Fruit fly (Drosophila melanogaster) whole organism, prepupa: ENCODE measurements around the gene SdhAL.

Source experiments
- CG11762 ChIP-seq: fragments of 200-800 bp; sonication (Bioruptor generic); optimal IDR thresholded peaks from 3 replicates; lab custom pipeline; 2016; ENCODE audit warnings: missing biosample characterization, missing genetic modification characterization; ENCODE audit not compliant: insufficient read depth
- CG3032 ChIP-seq: fragments of 200-800 bp; optimal IDR thresholded peaks from 2 replicates; lab custom pipeline; 2019; ENCODE audit warnings: missing biosample characterization, mild to moderate bottlenecking, missing genetic modification characterization, moderate library complexity
- CG34406 ChIP-seq: fragments of 200-800 bp; sonication (Bioruptor generic); optimal IDR thresholded peaks from 3 replicates; lab custom pipeline; 2016; ENCODE audit warnings: missing biosample characterization, missing genetic modification characterization
- CG6808 ChIP-seq: fragments of 200-800 bp; sonication (Bioruptor generic); optimal IDR thresholded peaks from 3 replicates; lab custom pipeline; 2017; ENCODE audit warnings: missing biosample characterization, missing genetic modification characterization, mild to moderate bottlenecking, moderate library complexity, missing genetic modification reagents
- CG6854 ChIP-seq: fragments of 200-800 bp; sonication (Bioruptor generic); optimal IDR thresholded peaks from 2 replicates; lab custom pipeline; 2017; ENCODE audit warnings: missing biosample characterization, mild to moderate bottlenecking, missing genetic modification characterization
- CG8632 ChIP-seq: fragments of 200-800 bp; sonication (Bioruptor generic); optimal IDR thresholded peaks from 3 replicates; lab custom pipeline; 2016; ENCODE audit warnings: missing biosample characterization, missing genetic modification characterization
- Eip75B ChIP-seq: fragments of 200-800 bp; sonication (Bioruptor generic); optimal IDR thresholded peaks from 3 replicates; lab custom pipeline; 2016; ENCODE audit warnings: missing biosample characterization, missing genetic modification characterization
- Hr38 ChIP-seq: sonication (Bioruptor generic); optimal IDR thresholded peaks from 2 replicates; lab custom pipeline; 2016; ENCODE audit warnings: missing biosample characterization, missing genetic modification characterization
- Hr39 ChIP-seq: fragments of 200-800 bp; sonication (Bioruptor generic); optimal IDR thresholded peaks from 2 replicates; lab custom pipeline; 2016; ENCODE audit warnings: missing biosample characterization, missing genetic modification characterization
- OdsH ChIP-seq: fragments of 200-800 bp; sonication (Bioruptor generic); optimal IDR thresholded peaks from 3 replicates; lab custom pipeline; 2016; ENCODE audit warnings: missing biosample characterization, missing genetic modification characterization
- dac ChIP-seq: fragments of 200-800 bp; sonication (Bioruptor generic); optimal IDR thresholded peaks from 2 replicates; lab custom pipeline; 2017; ENCODE audit warnings: missing biosample characterization, mild to moderate bottlenecking, missing genetic modification characterization
- vri ChIP-seq: fragments of 200-800 bp; sonication (Bioruptor generic); optimal IDR thresholded peaks from 3 replicates; lab custom pipeline; 2016; ENCODE audit warnings: missing biosample characterization, mild to moderate bottlenecking, missing genetic modification characterization

dm6 chr3L:11973690-11974089 lies 49.1 kb upstream of the SdhAL start, which contains the start of gene CG42397:
- no peak for TF ChIP-seq vri
- TF ChIP-seq CG3032 (tag; lab: Kevin White, UChicago): no peak
- TF ChIP-seq CG8632 (GFP tag; lab: Kevin White, UChicago): no peak
- TF ChIP-seq dac (GFP tag; lab: Kevin White, UChicago): no peak
- TF ChIP-seq CG6854 (GFP tag; lab: Kevin White, UChicago): no peak
- TF ChIP-seq Hr39 (GFP tag; lab: Kevin White, UChicago): no peak
- no peak for TF ChIP-seq CG34406 (GFP tag; lab: Kevin White, UChicago)
- TF ChIP-seq CG6808 (GFP tag; lab: Kevin White, UChicago): no peak
- TF ChIP-seq Eip75B: no peak
- TF ChIP-seq OdsH (GFP tag; lab: Kevin White, UChicago): no peak
- no peak for TF ChIP-seq CG11762
- TF ChIP-seq Hr38: no peak
